Fruit fly (Drosophila melanogaster) whole organism, embryonic: ENCODE measurements around the gene CG32161.

Source experiments
- ATbp ChIP-seq: fragments of 200-800 bp; sonication (Bioruptor generic); optimal IDR thresholded peaks from 2 replicates; lab custom pipeline; 2017; ENCODE audit warnings: missing biosample characterization, mild to moderate bottlenecking, missing genetic modification characterization, missing genetic modification reagents
- CG10654 ChIP-seq: fragments of 200-800 bp; sonication (Bioruptor generic); optimal IDR thresholded peaks from 2 replicates; lab custom pipeline; 2016; ENCODE audit warnings: missing biosample characterization, missing genetic modification characterization
- CG11504 ChIP-seq: fragments of 200-800 bp; sonication (Bioruptor generic); optimal IDR thresholded peaks from 3 replicates; lab custom pipeline; 2019; ENCODE audit warnings: missing biosample characterization, mild to moderate bottlenecking, missing genetic modification characterization, moderate library complexity
- CG11723 ChIP-seq: fragments of 200-800 bp; sonication (Bioruptor generic); optimal IDR thresholded peaks from 2 replicates; lab custom pipeline; 2017; ENCODE audit warnings: missing biosample characterization, mild to moderate bottlenecking, missing genetic modification characterization
- CG12299 ChIP-seq: fragments of 200-800 bp; sonication (Bioruptor generic); optimal IDR thresholded peaks from 2 replicates; lab custom pipeline; 2018; ENCODE audit warnings: missing biosample characterization, mild to moderate bottlenecking, missing genetic modification characterization
- CG13424 ChIP-seq: fragments of 200-800 bp; sonication (Bioruptor generic); optimal IDR thresholded peaks from 2 replicates; lab custom pipeline; 2019; ENCODE audit warnings: missing biosample characterization, mild to moderate bottlenecking, missing genetic modification characterization, moderate library complexity
- CG1529 ChIP-seq: fragments of 200-800 bp; sonication (Bioruptor generic); optimal IDR thresholded peaks from 3 replicates; lab custom pipeline; 2018; ENCODE audit warnings: missing biosample characterization, missing genetic modification characterization
- CG15696 ChIP-seq: fragments of 200-800 bp; sonication (Bioruptor generic); optimal IDR thresholded peaks from 2 replicates; lab custom pipeline; 2019; ENCODE audit warnings: missing biosample characterization, mild to moderate bottlenecking, missing genetic modification characterization, moderate library complexity
- CG17186 ChIP-seq: fragments of 200-800 bp; sonication (Bioruptor generic); optimal IDR thresholded peaks from 3 replicates; lab custom pipeline; 2017; ENCODE audit warnings: missing biosample characterization, missing genetic modification reagents, missing genetic modification characterization
- CG18764 ChIP-seq: fragments of 200-800 bp; sonication (Bioruptor generic); optimal IDR thresholded peaks from 3 replicates; lab custom pipeline; 2016; ENCODE audit warnings: missing biosample characterization, missing genetic modification characterization
- CG33213 ChIP-seq: fragments of 200-800 bp; sonication (Bioruptor generic); optimal IDR thresholded peaks from 3 replicates; lab custom pipeline; 2016; ENCODE audit warnings: missing biosample characterization, missing genetic modification characterization
- CG34224 ChIP-seq: fragments of 200-800 bp; sonication (Bioruptor generic); IDR thresholded peaks from 3 replicates; pipeline ENCODE4 v1.3.6; 2022; ENCODE audit warnings: missing biosample characterization, missing genetic modification characterization; ENCODE audit not compliant: partially characterized antibody
- CG3838 ChIP-seq: fragments of 200-800 bp; sonication (Bioruptor generic); optimal IDR thresholded peaks from 3 replicates; lab custom pipeline; 2016; ENCODE audit warnings: missing biosample characterization, missing genetic modification characterization
- CG3995 ChIP-seq: fragments of 200-800 bp; sonication (Bioruptor generic); optimal IDR thresholded peaks from 3 replicates; lab custom pipeline; 2016; ENCODE audit warnings: missing biosample characterization, missing genetic modification characterization
- CG4360 ChIP-seq: fragments of 200-800 bp; sonication (Bioruptor generic); IDR thresholded peaks from 2 replicates; pipeline ENCODE4 v1.3.6; 2022; ENCODE audit warnings: missing biosample characterization, missing genetic modification characterization
- CG4617 ChIP-seq: fragments of 200-800 bp; sonication (Bioruptor generic); optimal IDR thresholded peaks from 3 replicates; lab custom pipeline; 2016; ENCODE audit warnings: missing biosample characterization, missing genetic modification characterization, borderline replicate concordance
- CG6654 ChIP-seq: fragments of 200-800 bp; sonication (Bioruptor generic); optimal IDR thresholded peaks from 2 replicates; lab custom pipeline; 2017; ENCODE audit warnings: missing biosample characterization, mild to moderate bottlenecking, missing genetic modification characterization
- CG6689 ChIP-seq: fragments of 200-800 bp; sonication (Bioruptor generic); IDR thresholded peaks from 2 replicates; pipeline ENCODE4 v1.3.6; 2022; ENCODE audit warnings: missing biosample characterization, missing genetic modification characterization
- CG6813 ChIP-seq: fragments of 200-800 bp; sonication (Bioruptor generic); optimal IDR thresholded peaks from 2 replicates; lab custom pipeline; 2017; ENCODE audit warnings: missing biosample characterization, missing genetic modification characterization, mild to moderate bottlenecking, moderate library complexity, missing genetic modification reagents
- CG6854 ChIP-seq: fragments of 200-800 bp; sonication (Bioruptor generic); optimal IDR thresholded peaks from 3 replicates; lab custom pipeline; 2017; ENCODE audit warnings: missing biosample characterization, mild to moderate bottlenecking, missing genetic modification characterization
- CG8359 ChIP-seq: fragments of 200-800 bp; sonication (Bioruptor generic); optimal IDR thresholded peaks from 2 replicates; lab custom pipeline; 2017; ENCODE audit warnings: missing biosample characterization, mild to moderate bottlenecking, missing genetic modification characterization, borderline replicate concordance
- CHES-1-like ChIP-seq: fragments of 200-800 bp; sonication (Bioruptor generic); optimal IDR thresholded peaks from 2 replicates; lab custom pipeline; 2016; ENCODE audit warnings: missing biosample characterization, missing genetic modification characterization
- Ets65A ChIP-seq: fragments of 200-800 bp; sonication (Bioruptor generic); peaks from one replicate; lab custom pipeline; 2016; ENCODE audit warnings: missing biosample characterization, missing genetic modification characterization
- Fer2 ChIP-seq: fragments of 200-800 bp; sonication (Bioruptor generic); optimal IDR thresholded peaks from 2 replicates; lab custom pipeline; 2018; ENCODE audit warnings: missing biosample characterization, mild to moderate bottlenecking, missing genetic modification characterization, moderate library complexity
- Hr3 ChIP-seq: fragments of 200-800 bp; sonication (Bioruptor generic); optimal IDR thresholded peaks from 3 replicates; lab custom pipeline; 2016; ENCODE audit warnings: missing biosample characterization, missing genetic modification characterization
- Lim3 ChIP-seq: fragments of 200-800 bp; sonication (Bioruptor generic); IDR thresholded peaks from 2 replicates; pipeline ENCODE4 v1.3.6; 2022; ENCODE audit warnings: missing biosample characterization, missing genetic modification characterization
- Lpt ChIP-seq: fragments of >200 bp; optimal IDR thresholded peaks from 2 replicates; lab custom pipeline; 2018; ENCODE audit warnings: missing biosample characterization, missing genetic modification characterization
- Max ChIP-seq: fragments of 200-800 bp; sonication (Bioruptor generic); optimal IDR thresholded peaks from 2 replicates; lab custom pipeline; 2016; ENCODE audit warnings: missing biosample characterization, mild to moderate bottlenecking, missing genetic modification characterization
- Rfx ChIP-seq: fragments of 200-800 bp; sonication (Bioruptor generic); IDR thresholded peaks from 2 replicates; pipeline ENCODE4 v1.3.6; 2022; ENCODE audit warnings: missing biosample characterization, missing genetic modification characterization
- Six4 ChIP-seq: fragments of 200-800 bp; sonication (Bioruptor generic); optimal IDR thresholded peaks from 2 replicates; lab custom pipeline; 2016; ENCODE audit warnings: missing biosample characterization, missing genetic modification characterization
- TFAM ChIP-seq: fragments of 200-800 bp; sonication (Bioruptor generic); optimal IDR thresholded peaks from 2 replicates; lab custom pipeline; 2017; ENCODE audit warnings: missing biosample characterization, missing genetic modification characterization, inconsistent platforms
- Trl ChIP-seq, 3 experiments: fragments of >200 bp in 2 of 3; fragments of 200-800 bp in 1 of 3; sonication (Bioruptor generic) in 1 of 3; optimal IDR thresholded peaks; 2 replicates in 1 of 3; 3 replicates in 2 of 3; lab custom pipeline; 2016 to 2017; ENCODE audit warnings: missing biosample characterization in 1 of 3, missing genetic modification characterization in 1 of 3
- bbx ChIP-seq: fragments of 200-800 bp; sonication (Bioruptor generic); IDR thresholded peaks from 2 replicates; pipeline ENCODE4 v1.3.6; 2022; ENCODE audit warnings: missing biosample characterization, missing genetic modification characterization; ENCODE audit not compliant: partially characterized antibody
- btn ChIP-seq: fragments of 200-800 bp; sonication (Bioruptor generic); optimal IDR thresholded peaks from 2 replicates; lab custom pipeline; 2016; ENCODE audit warnings: missing biosample characterization, missing genetic modification characterization
- corto ChIP-seq: fragments of 200-800 bp; sonication (Bioruptor generic); optimal IDR thresholded peaks from 2 replicates; lab custom pipeline; 2016; ENCODE audit warnings: missing biosample characterization, mild to moderate bottlenecking, missing genetic modification characterization, moderate library complexity
- dan ChIP-seq: fragments of 200-800 bp; sonication (Bioruptor generic); IDR thresholded peaks from 2 replicates; pipeline ENCODE4 v1.3.6; 2022; ENCODE audit warnings: missing biosample characterization, missing genetic modification characterization
- dmrt11E ChIP-seq: fragments of 200-800 bp; sonication (Bioruptor generic); optimal IDR thresholded peaks from 3 replicates; lab custom pipeline; 2018; ENCODE audit warnings: missing biosample characterization, mild to moderate bottlenecking, missing genetic modification characterization, moderate library complexity
- esg ChIP-seq: fragments of 200-800 bp; sonication (Bioruptor generic); conservative IDR thresholded peaks from 2 replicates; pipeline ENCODE4 v1.3.6; 2022; ENCODE audit warnings: missing biosample characterization, missing genetic modification characterization
- mirr ChIP-seq: fragments of 200-800 bp; sonication (Bioruptor generic); optimal IDR thresholded peaks from 3 replicates; lab custom pipeline; 2018; ENCODE audit warnings: missing biosample characterization, mild to moderate bottlenecking, missing genetic modification characterization
- nerfin-1 ChIP-seq: fragments of 200-800 bp; sonication (Bioruptor generic); optimal IDR thresholded peaks from 3 replicates; lab custom pipeline; 2019; ENCODE audit warnings: missing biosample characterization, mild to moderate bottlenecking, missing genetic modification characterization, moderate library complexity
- nmo ChIP-seq: fragments of 200-800 bp; sonication (Bioruptor generic); optimal IDR thresholded peaks from 2 replicates; lab custom pipeline; 2018; ENCODE audit warnings: missing biosample characterization, mild to moderate bottlenecking, missing genetic modification characterization, moderate library complexity
- nom ChIP-seq: fragments of 200-800 bp; sonication (Bioruptor generic); optimal IDR thresholded peaks from 2 replicates; lab custom pipeline; 2017; ENCODE audit warnings: missing biosample characterization, missing genetic modification characterization, mild to moderate bottlenecking, moderate library complexity, missing genetic modification reagents
- pan ChIP-seq, 4 experiments: fragments of >200 bp in 3 of 4; fragments of 200-800 bp in 1 of 4; sonication (Bioruptor generic) in 1 of 4; optimal IDR thresholded peaks in 3 of 4; IDR thresholded peaks in 1 of 4; 2 replicates each; pipeline versions ENCODE4 v1.3.6 to Lab custom; 2017 to 2022; ENCODE audit warnings: missing biosample characterization in 2 of 4, missing genetic modification characterization in 2 of 4, mixed read lengths in 1 of 4
- ranshi ChIP-seq: fragments of 200-800 bp; sonication (Bioruptor generic); IDR thresholded peaks from 2 replicates; pipeline ENCODE4 v1.3.6; 2022; ENCODE audit warnings: missing biosample characterization, missing genetic modification characterization
- row ChIP-seq: fragments of 200-800 bp; sonication (Bioruptor generic); IDR thresholded peaks from 3 replicates; pipeline ENCODE4 v1.3.6; 2022; ENCODE audit warnings: missing biosample characterization, missing genetic modification characterization
- stc ChIP-seq: fragments of 200-800 bp; sonication (Bioruptor generic); IDR thresholded peaks from 2 replicates; pipeline ENCODE4 v1.3.6; 2022; ENCODE audit warnings: missing biosample characterization, missing genetic modification characterization
- tll ChIP-seq, 2 experiments: fragments of 200-800 bp in 1 of 2; fragments of >200 bp in 1 of 2; sonication (Bioruptor generic) in 1 of 2; optimal IDR thresholded peaks; 2 replicates each; lab custom pipeline; 2017 to 2019; ENCODE audit warnings: missing biosample characterization in 2 of 2, missing genetic modification characterization in 2 of 2, mild to moderate bottlenecking in 1 of 2, moderate library complexity in 1 of 2
- vnd ChIP-seq: fragments of 200-800 bp; sonication (Bioruptor generic); IDR thresholded peaks from 3 replicates; pipeline ENCODE4 v1.3.6; 2022; ENCODE audit warnings: missing biosample characterization, missing genetic modification characterization; ENCODE audit not compliant: partially characterized antibody
- vvl ChIP-seq: fragments of 200-800 bp; sonication (Bioruptor generic); IDR thresholded peaks from 2 replicates; pipeline ENCODE4 v1.3.6; 2022; ENCODE audit warnings: missing biosample characterization, missing genetic modification characterization
- wdn ChIP-seq: fragments of 200-800 bp; sonication (Bioruptor generic); IDR thresholded peaks from 2 replicates; pipeline ENCODE4 v1.3.6; 2022; ENCODE audit warnings: missing biosample characterization, missing genetic modification characterization

Gene CG32161

DNA sequence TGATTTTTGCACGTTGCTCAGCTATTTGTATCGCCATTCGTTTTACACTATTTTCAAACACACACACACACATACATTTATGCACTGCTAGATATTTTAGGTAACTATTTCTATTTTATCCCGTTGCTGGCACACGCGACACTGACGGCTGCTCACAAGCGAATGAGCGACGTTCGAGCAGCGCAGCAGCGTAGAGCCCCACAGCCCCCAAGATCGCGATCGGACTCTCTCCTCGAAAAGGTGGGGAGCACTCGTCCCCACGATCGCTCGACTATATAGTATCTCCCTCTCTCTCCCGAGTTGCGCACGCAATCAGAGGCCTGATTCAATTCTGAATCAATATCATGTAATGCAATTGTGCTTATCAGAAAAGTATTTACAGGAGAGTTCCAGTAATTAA is 46.0 kb upstream of the CG32161 start:
- TF ChIP-seq CG17186 (GFP tag; lab: Kevin White, UChicago), result no peak
- TF ChIP-seq corto (GFP tag; lab: Kevin White, UChicago), result no peak
- TF ChIP-seq tll (GFP tag; optimal IDR thresholded peaks at IDR 0.05; lab: Kevin White, UChicago), result no peak
- peak; percentile 85 for TF ChIP-seq nom (GFP tag; lab: Kevin White, UChicago)
- TF ChIP-seq ATbp (GFP tag; lab: Kevin White, UChicago), result no peak
- TF ChIP-seq CG11504, result no peak
- TF ChIP-seq vvl (GFP tag; lab: Robert Waterston, UW), result no peak
- no peak for TF ChIP-seq CG6854 (GFP tag; lab: Kevin White, UChicago)
- no peak for TF ChIP-seq CG33213 (GFP tag; lab: Kevin White, UChicago)
- no peak for TF ChIP-seq CG6689 (GFP tag; lab: Robert Waterston, UW)
- TF ChIP-seq CG10654 (GFP tag; lab: Kevin White, UChicago), result no peak
- TF ChIP-seq CG18764 (GFP tag; lab: Kevin White, UChicago), result no peak
- no peak for TF ChIP-seq Max (GFP tag; lab: Kevin White, UChicago)
- no peak for TF ChIP-seq CG11723 (GFP tag; lab: Kevin White, UChicago)
- TF ChIP-seq mirr (GFP tag; lab: Kevin White, UChicago), result no peak
- no peak for TF ChIP-seq stc
- TF ChIP-seq CG6654 (GFP tag; lab: Kevin White, UChicago), result no peak
- TF ChIP-seq Hr3 (GFP tag; lab: Kevin White, UChicago), result no peak
- TF ChIP-seq CG12299 (tag; lab: Kevin White, UChicago), result no peak
- no peak for TF ChIP-seq CHES-1-like
- no peak for TF ChIP-seq btn
- TF ChIP-seq Six4 (GFP tag; lab: Kevin White, UChicago), result no peak
- TF ChIP-seq Ets65A (GFP tag; lab: Kevin White, UChicago), result no peak
- TF ChIP-seq CG34224 (GFP tag; lab: Robert Waterston, UW), result no peak
- no peak for TF ChIP-seq Lpt (GFP tag; lab: Kevin White, UChicago)
- TF ChIP-seq nmo (GFP tag; lab: Kevin White, UChicago), result no peak
- TF ChIP-seq CG3838 (GFP tag; lab: Kevin White, UChicago), result no peak
- TF ChIP-seq nerfin-1 (tag; lab: Kevin White, UChicago), result no peak
- no peak for TF ChIP-seq CG4360 (GFP tag; lab: Robert Waterston, UW)
- no peak for TF ChIP-seq Fer2 (tag; lab: Kevin White, UChicago)
- no peak for TF ChIP-seq CG4617 (GFP tag; lab: Kevin White, UChicago)
- TF ChIP-seq dmrt11E (tag; lab: Kevin White, UChicago), result no peak
- TF ChIP-seq vnd (GFP tag; lab: Robert Waterston, UW), result no peak
- no peak for TF ChIP-seq CG1529
- no peak for TF ChIP-seq CG3995
- TF ChIP-seq CG8359 (GFP tag; lab: Kevin White, UChicago), result no peak
- TF ChIP-seq Lim3, result no peak
- TF ChIP-seq Rfx (GFP tag; lab: Robert Waterston, UW), result peak; percentile 35; the same call in 1 of the 2 replicates
- peak; percentile 42; the same call in 1 of the 2 replicates for TF ChIP-seq bbx (GFP tag; lab: Robert Waterston, UW)
- no peak for TF ChIP-seq pan (optimal IDR thresholded peaks at IDR 0.05; lab: Kevin White, UChicago)
- peak in 1 of 2 experiments; percentile 28 for TF ChIP-seq pan (GFP tag; optimal IDR thresholded peaks at IDR 0.05 in 1 of 2, IDR thresholded peaks at IDR 0.05 in 1 of 2)
- no peak for TF ChIP-seq CG13424 (tag; lab: Kevin White, UChicago)
- no peak for TF ChIP-seq CG6813 (GFP tag; lab: Kevin White, UChicago)
- TF ChIP-seq TFAM, result no peak
- TF ChIP-seq wdn (GFP tag; lab: Robert Waterston, UW), result no peak
- TF ChIP-seq Trl (optimal IDR thresholded peaks at IDR 0.05; lab: Kevin White, UChicago), result peak; percentile 45 to 46
- TF ChIP-seq Trl (GFP tag; optimal IDR thresholded peaks at IDR 0.05; lab: Kevin White, UChicago), result no peak
- TF ChIP-seq ranshi (GFP tag; lab: Robert Waterston, UW), result no peak
- TF ChIP-seq esg (GFP tag; lab: Robert Waterston, UW), result no peak
- no peak for TF ChIP-seq dan (GFP tag; lab: Robert Waterston, UW)
- TF ChIP-seq CG15696, result no peak
- TF ChIP-seq row (GFP tag; lab: Robert Waterston, UW), result no peak; the same call in 2 of the 3 replicates
